Fruit fly (Drosophila melanogaster): Measurements from ENCODE around the gene bnb.
A peak's percentile ranks its signal among the peaks of the same experiment; 100 is the strongest.

The bnb gene

DNA sequence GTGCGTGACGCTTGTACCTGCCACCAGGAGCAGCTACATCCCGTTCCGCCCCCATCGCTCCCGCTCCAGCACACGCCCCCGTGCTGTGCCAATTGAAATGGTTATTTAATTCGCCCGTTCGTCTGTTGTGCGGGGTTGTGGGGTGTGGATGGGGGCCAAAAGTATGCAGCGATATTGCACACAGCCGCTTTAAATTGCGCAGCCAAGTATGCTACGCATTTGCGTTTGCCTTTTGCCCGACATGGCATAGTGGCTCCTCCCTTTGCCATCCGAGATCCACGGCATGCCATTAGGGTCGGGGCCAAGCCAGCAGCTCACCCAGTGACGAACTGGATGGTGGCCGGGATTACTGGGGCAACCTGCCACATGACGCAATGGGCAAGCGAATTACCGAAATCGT lies 25.5 kb downstream of the bnb start (continued):
- TF ChIP-seq lov (optimal IDR thresholded peaks at IDR 0.05) (no peak), lov (GFP tag; IDR thresholded peaks at IDR 0.05) (no peak), CG1529 (GFP tag; optimal IDR thresholded peaks at IDR 0.05) (no peak), CG17186 (GFP tag; optimal IDR thresholded peaks at IDR 0.05) (no peak), HHEX (GFP tag; optimal IDR thresholded peaks at IDR 0.05) (no peak), CG12071 (GFP tag; optimal IDR thresholded peaks at IDR 0.05) (no peak), gt (GFP tag; IDR thresholded peaks at IDR 0.05) (no peak), salm (tag; optimal IDR thresholded peaks at IDR 0.05) (no peak), CG17912 (GFP tag; optimal IDR thresholded peaks at IDR 0.05) (no peak), Dip2 (GFP tag; IDR thresholded peaks at IDR 0.05) (no peak), CTCF (GFP tag; optimal IDR thresholded peaks at IDR 0.05) (peak; percentile 44), CG15269 (tag; optimal IDR thresholded peaks at IDR 0.05) (no peak), CG17612 (GFP tag; IDR thresholded peaks at IDR 0.05) (peak; percentile 52; the same call in 1 of the 2 replicates), scrt (GFP tag; optimal IDR thresholded peaks at IDR 0.05) (no peak), chm (GFP tag; IDR thresholded peaks at IDR 0.05) (no peak), ci (GFP tag; IDR thresholded peaks at IDR 0.05) (0 out of 3 replicates have a peak, but pooled peaks have one; percentile 33), Dad (GFP tag; optimal IDR thresholded peaks at IDR 0.05) (no peak), CG32772 (GFP tag; IDR thresholded peaks at IDR 0.05) (no peak), CG8478 (optimal IDR thresholded peaks at IDR 0.05) (peak; percentile 48), dmrt99B (tag; optimal IDR thresholded peaks at IDR 0.05) (no peak), lola (GFP tag; optimal IDR thresholded peaks at IDR 0.05) (peak in 1 of 3 experiments; percentile 46), CG2712 (tag; optimal IDR thresholded peaks at IDR 0.05) (no peak), CG8290 (GFP tag; optimal IDR thresholded peaks at IDR 0.05) (no peak), CG8290 (tag; optimal IDR thresholded peaks at IDR 0.05) (peak in 1 of 2 experiments; percentile 37), CG33213 (GFP tag; optimal IDR thresholded peaks at IDR 0.05) (no peak), chif (GFP tag; optimal IDR thresholded peaks at IDR 0.05) (no peak), CG2199 (GFP tag; IDR thresholded peaks at IDR 0.05) (peak; percentile 86), schlank (tag; optimal IDR thresholded peaks at IDR 0.05) (no peak), sisA (GFP tag; IDR thresholded peaks at IDR 0.05) (no peak), Poxn (GFP tag; IDR thresholded peaks at IDR 0.05) (no peak), slou (GFP tag; optimal IDR thresholded peaks at IDR 0.05) (no peak), Scr (GFP tag; IDR thresholded peaks at IDR 0.05; ENCODE audit: partially characterized antibody) (no peak), CG6654 (GFP tag; optimal IDR thresholded peaks at IDR 0.05) (no peak), zf30C (GFP tag; optimal IDR thresholded peaks at IDR 0.05) (no peak), CG17328 (GFP tag; IDR thresholded peaks at IDR 0.05) (no peak), Fer1 (GFP tag; optimal IDR thresholded peaks at IDR 0.05) (no peak), stc (GFP tag; IDR thresholded peaks at IDR 0.05) (no peak)

- TF ChIP-seq Deaf1 (tag; optimal IDR thresholded peaks at IDR 0.05) = no peak
- TF ChIP-seq CG2199 (GFP tag; IDR thresholded peaks at IDR 0.05) = peak; percentile 99
These were observed 26.1 kb downstream of the bnb start for dm6 chrX:18771356-18771755.

DNA sequence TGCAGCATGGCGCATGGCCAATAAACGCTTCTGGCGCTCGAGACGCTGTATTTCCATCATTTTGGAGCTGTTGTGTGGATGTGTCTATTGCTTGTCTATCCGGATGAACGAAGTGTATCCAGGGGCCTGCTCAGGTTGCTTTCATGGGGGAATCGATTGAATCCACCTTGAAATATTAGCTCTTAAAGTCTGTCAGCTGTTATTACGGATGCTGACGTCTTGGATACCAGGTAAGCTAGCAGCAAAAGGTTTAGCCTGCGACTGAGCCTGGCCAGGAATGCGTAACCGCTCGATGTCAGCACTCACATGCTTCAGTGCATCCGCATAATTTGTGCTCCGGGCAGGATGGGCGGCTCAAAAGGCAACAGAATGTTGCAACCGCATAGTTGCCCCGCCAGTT lies 49.3 kb downstream of the bnb start, which contains the start of gene CG12609:
Gene CG12609, minus strand, starts transcription at position 101 of the 400 bp plus-strand sequence.
- TF ChIP-seq CG33213 (GFP tag; optimal IDR thresholded peaks at IDR 0.05) (no peak), CG12659 (GFP tag; optimal IDR thresholded peaks at IDR 0.05) (no peak), Dek (tag; optimal IDR thresholded peaks at IDR 0.05) (no peak), CG10321 (GFP tag; IDR thresholded peaks at IDR 0.05) (no peak), Mrtf (GFP tag; IDR thresholded peaks at IDR 0.05) (no peak), Fer3 (tag; optimal IDR thresholded peaks at IDR 0.05) (no peak), zf30C (GFP tag; optimal IDR thresholded peaks at IDR 0.05) (no peak), Bdp1 (GFP tag; optimal IDR thresholded peaks at IDR 0.05) (no peak), B-H1 (GFP tag; IDR thresholded peaks at IDR 0.05) (no peak), CG14965 (GFP tag; optimal IDR thresholded peaks at IDR 0.05; ENCODE audit: borderline replicate concordance) (no peak), tll (GFP tag; optimal IDR thresholded peaks at IDR 0.05) (no peak), Bgb (GFP tag; IDR thresholded peaks at IDR 0.05; ENCODE audit: partially characterized antibody) (no peak), zen (tag; optimal IDR thresholded peaks at IDR 0.05) (no peak), luna (GFP tag; optimal IDR thresholded peaks at IDR 0.05) (no peak), CG31224 (GFP tag; IDR thresholded peaks at IDR 0.05) (no peak), Hand (GFP tag; optimal IDR thresholded peaks at IDR 0.05) (no peak), CG3726 (GFP tag; IDR thresholded peaks at IDR 0.05) (no peak)
